Fruit fly (Drosophila melanogaster): ENCODE results near the gene RpS21.

Gene RpS21

DNA sequence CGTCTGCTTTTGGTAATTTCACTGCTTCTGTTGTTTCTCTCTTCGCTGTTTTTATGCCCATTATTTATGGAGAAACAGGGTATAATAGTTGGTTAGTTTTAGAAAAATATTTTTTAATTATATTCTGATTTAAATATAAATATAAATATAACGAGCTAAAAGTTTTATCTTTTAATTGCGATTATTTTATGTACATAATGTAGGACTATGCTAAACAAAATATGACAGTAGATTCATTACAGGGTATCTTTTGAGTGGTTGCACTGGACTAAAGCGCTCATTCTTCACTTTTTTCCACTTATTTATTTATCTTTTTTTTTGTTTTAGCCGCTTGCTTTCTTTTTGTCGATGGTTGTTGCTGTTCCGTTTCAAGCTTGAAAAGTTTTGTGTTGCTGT lies 49.2 kb downstream of the RpS21 start (continued):
- no peak for TF ChIP-seq toy (GFP tag; IDR thresholded peaks at IDR 0.05)
- no peak for TF ChIP-seq Scr (GFP tag; IDR thresholded peaks at IDR 0.05; ENCODE audit: partially characterized antibody)
- no peak for TF ChIP-seq CG12942 (GFP tag; optimal IDR thresholded peaks at IDR 0.05)
- peak; percentile 34 for TF ChIP-seq CG2120 (GFP tag; optimal IDR thresholded peaks at IDR 0.05)
- TF ChIP-seq CG11723 (GFP tag; optimal IDR thresholded peaks at IDR 0.05) = no peak
- peak; percentile 31 for TF ChIP-seq az2 (GFP tag; optimal IDR thresholded peaks at IDR 0.05)
- TF ChIP-seq wek (GFP tag; optimal IDR thresholded peaks at IDR 0.05) = no peak
- TF ChIP-seq fru (optimal IDR thresholded peaks at IDR 0.05) = no peak
- TF ChIP-seq gro (GFP tag; optimal IDR thresholded peaks at IDR 0.05) = no peak
- TF ChIP-seq CG15514 (GFP tag; optimal IDR thresholded peaks at IDR 0.05) = no peak
- TF ChIP-seq YL-1 (GFP tag; optimal IDR thresholded peaks at IDR 0.05) = no peak
- peak; percentile 45 for TF ChIP-seq ind (GFP tag; optimal IDR thresholded peaks at IDR 0.05)
- TF ChIP-seq pita (GFP tag; optimal IDR thresholded peaks at IDR 0.05) = no peak
- no peak for TF ChIP-seq CG6765 (GFP tag; optimal IDR thresholded peaks at IDR 0.05)
- no peak for TF ChIP-seq so (GFP tag; IDR thresholded peaks at IDR 0.05)
- no peak for TF ChIP-seq CG10274 (GFP tag; optimal IDR thresholded peaks at IDR 0.05)
- no peak for TF ChIP-seq Side (GFP tag; optimal IDR thresholded peaks at IDR 0.05)
- no peak for TF ChIP-seq kah (GFP tag; optimal IDR thresholded peaks at IDR 0.05)
- no peak for TF ChIP-seq CG1792 (GFP tag; optimal IDR thresholded peaks at IDR 0.05)
- no peak for TF ChIP-seq pnt (GFP tag; optimal IDR thresholded peaks at IDR 0.05)
- no peak for TF ChIP-seq CG2199 (GFP tag; IDR thresholded peaks at IDR 0.05)
- TF ChIP-seq CG32772 (GFP tag; IDR thresholded peaks at IDR 0.05) = 0 out of 2 replicates have a peak, but pooled peaks have one; percentile 48
- TF ChIP-seq CG1603 (tag; optimal IDR thresholded peaks at IDR 0.05) = no peak
- no peak for TF ChIP-seq CG4707 (GFP tag; optimal IDR thresholded peaks at IDR 0.05)
- TF ChIP-seq CG18599 (GFP tag; optimal IDR thresholded peaks at IDR 0.05) = no peak
- TF ChIP-seq CG14441 (GFP tag; IDR thresholded peaks at IDR 0.05) = peak; percentile 34
- TF ChIP-seq ci (GFP tag; IDR thresholded peaks at IDR 0.05) = peak; percentile 74; the same call in 2 of the 3 replicates
- 0 out of 3 replicates have a peak, but pooled peaks have one; percentile 17 for TF ChIP-seq CG2889 (GFP tag; IDR thresholded peaks at IDR 0.05)
- no peak for TF ChIP-seq Oaz (GFP tag; IDR thresholded peaks at IDR 0.05)
- peak; percentile 65 for TF ChIP-seq CG6689 (GFP tag; IDR thresholded peaks at IDR 0.05)
- no peak for TF ChIP-seq gcm2 (GFP tag; optimal IDR thresholded peaks at IDR 0.05)
- no peak for TF ChIP-seq bigmax (GFP tag; optimal IDR thresholded peaks at IDR 0.05)
- TF ChIP-seq lola (GFP tag; optimal IDR thresholded peaks at IDR 0.05) = no peak
- TF ChIP-seq pzg (GFP tag; optimal IDR thresholded peaks at IDR 0.05) = no peak
- TF ChIP-seq Dll (GFP tag; IDR thresholded peaks at IDR 0.05; ENCODE audit: partially characterized antibody) = no peak
- no peak for TF ChIP-seq scrt (GFP tag; optimal IDR thresholded peaks at IDR 0.05)
- TF ChIP-seq lab (GFP tag; optimal IDR thresholded peaks at IDR 0.05) = peak; percentile 40
- TF ChIP-seq CG4854 (GFP tag; optimal IDR thresholded peaks at IDR 0.05) = no peak
- TF ChIP-seq CG13287 (GFP tag; IDR thresholded peaks at IDR 0.05; ENCODE audit: partially characterized antibody) = no peak
- no peak for TF ChIP-seq pb (GFP tag; optimal IDR thresholded peaks at IDR 0.05)
- TF ChIP-seq ranshi (GFP tag; IDR thresholded peaks at IDR 0.05) = no peak
- no peak for TF ChIP-seq CG6813 (GFP tag; optimal IDR thresholded peaks at IDR 0.05)
- peak; percentile 35; the same call in 1 of the 3 replicates for TF ChIP-seq ase (GFP tag; IDR thresholded peaks at IDR 0.05)
- TF ChIP-seq CG2875 (GFP tag; optimal IDR thresholded peaks at IDR 0.05) = peak; percentile 12
- TF ChIP-seq CG11456 (GFP tag; IDR thresholded peaks at IDR 0.05) = no peak
- no peak for TF ChIP-seq CG13775 (GFP tag; optimal IDR thresholded peaks at IDR 0.05)
- no peak for TF ChIP-seq CG9932 (GFP tag; IDR thresholded peaks at IDR 0.05)
- TF ChIP-seq CG1602 (GFP tag; optimal IDR thresholded peaks at IDR 0.05) = peak; percentile 6
- no peak for TF ChIP-seq dm (GFP tag; optimal IDR thresholded peaks at IDR 0.05)
- TF ChIP-seq CG9727 (GFP tag; optimal IDR thresholded peaks at IDR 0.05) = no peak
- TF ChIP-seq abd-A (tag; optimal IDR thresholded peaks at IDR 0.05) = no peak
- TF ChIP-seq CG18764 (GFP tag; optimal IDR thresholded peaks at IDR 0.05) = no peak

All from whole organism, embryonic.